Fruit fly (Drosophila melanogaster): ENCODE data around the gene Mkrn1.

DNA sequence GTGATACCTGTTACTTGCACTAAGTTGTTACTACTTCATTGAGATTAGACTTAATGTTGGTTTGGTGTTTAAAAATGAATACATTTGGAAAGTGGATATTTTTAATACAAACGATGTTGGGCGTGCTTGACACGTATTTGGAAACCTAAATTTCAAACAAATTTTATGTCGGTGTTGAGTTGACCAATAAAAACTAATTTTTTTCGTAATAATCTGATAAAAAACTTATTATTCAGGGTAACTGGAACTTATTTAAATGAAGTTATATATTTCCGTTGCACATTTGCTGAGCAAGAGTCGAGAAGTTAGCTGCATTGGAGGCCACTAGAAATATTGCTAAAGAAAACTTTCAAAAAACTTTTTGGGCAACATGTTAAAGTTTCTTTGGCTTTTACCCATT is 8.5 kb upstream of the Mkrn1 start, which contains the start of gene CG33290:
- TF ChIP-seq gcm2 (GFP tag; optimal IDR thresholded peaks at IDR 0.05), result no peak
- no peak for TF ChIP-seq NC2α (GFP tag; optimal IDR thresholded peaks at IDR 0.05)
- no peak for TF ChIP-seq CG10654 (GFP tag; optimal IDR thresholded peaks at IDR 0.05)
- TF ChIP-seq sens-2 (GFP tag; IDR thresholded peaks at IDR 0.05), result no peak

All from whole organism, embryonic.